5 fruit fly cellular contexts compared by ENCODE assay signal in the genomic region with DNA sequence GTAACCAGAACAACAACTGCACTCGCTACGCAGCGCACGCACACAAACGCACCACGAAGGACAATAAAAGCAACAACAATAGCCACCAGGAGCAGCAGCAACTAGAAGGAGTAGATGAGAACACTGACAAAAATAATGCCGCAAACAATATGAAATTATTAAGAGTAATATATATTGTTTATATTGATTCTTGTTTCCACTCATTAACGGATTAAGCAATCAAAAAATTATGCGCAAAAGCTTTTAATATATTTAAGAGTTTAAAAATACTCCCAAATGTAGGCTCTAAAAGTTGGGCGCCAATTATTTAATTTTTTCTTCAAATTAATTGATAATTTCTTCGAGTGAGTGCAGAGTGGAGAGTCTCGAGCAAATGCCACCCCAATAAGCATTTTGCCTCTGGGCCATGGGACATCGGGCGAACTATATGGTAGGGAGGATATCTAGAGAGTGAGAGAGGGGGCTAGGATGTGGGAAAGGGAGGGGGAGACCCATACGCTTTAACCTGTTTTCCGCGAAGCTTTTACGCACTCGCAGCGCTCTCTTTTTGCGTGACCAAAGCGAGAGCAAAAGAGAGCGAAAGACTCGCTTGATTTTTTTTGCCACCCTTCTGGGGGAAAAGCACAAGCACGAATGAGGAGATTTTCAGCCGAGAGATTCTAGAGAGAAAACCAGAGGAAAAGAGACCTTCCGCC.
TF ChIP-seq lines count a peak whose summit lies in the region.

Gene Rdh (plus strand): TSS at position 660 of the 695 bp plus-strand sequence.

- TF ChIP-seq CTCF in whole organism, embryonic (GFP tag; optimal IDR thresholded peaks at IDR 0.05; lab: Kevin White, UChicago), result peak; percentile 23

TF ChIP-seq in whole organism, adult, 20 proteins besides CTCF, POLR2A, EP300 and RAD21 (continues in another document):
- TF ChIP-seq cic (GFP tag; optimal IDR thresholded peaks at IDR 0.05; lab: Kevin White, UChicago), result peak; percentile 0
- peak; percentile 82 for TF ChIP-seq CG33017 (tag; optimal IDR thresholded peaks at IDR 0.05; lab: Kevin White, UChicago)
- TF ChIP-seq CG1620 (GFP tag; optimal IDR thresholded peaks at IDR 0.05; lab: Kevin White, UChicago), result no peak
- peak; percentile 40 for TF ChIP-seq pad (GFP tag; optimal IDR thresholded peaks at IDR 0.05; lab: Kevin White, UChicago)
- TF ChIP-seq CG12768 (GFP tag; optimal IDR thresholded peaks at IDR 0.05; lab: Kevin White, UChicago), result peak; percentile 88
- TF ChIP-seq Clk (GFP tag; optimal IDR thresholded peaks at IDR 0.05; lab: Kevin White, UChicago), result peak; percentile 85
- no peak for TF ChIP-seq Crg-1 (GFP tag; optimal IDR thresholded peaks at IDR 0.05; lab: Kevin White, UChicago)
- TF ChIP-seq Mnt (GFP tag; optimal IDR thresholded peaks at IDR 0.05; lab: Kevin White, UChicago), result no peak
- TF ChIP-seq Hr96 (GFP tag; optimal IDR thresholded peaks at IDR 0.05; lab: Kevin White, UChicago), result no peak
- TF ChIP-seq CG14711 (tag; optimal IDR thresholded peaks at IDR 0.05; lab: Kevin White, UChicago), result peak; percentile 35
- TF ChIP-seq CG7101 (tag; optimal IDR thresholded peaks at IDR 0.05; lab: Kevin White, UChicago), result peak; percentile 71
- TF ChIP-seq cnc (optimal IDR thresholded peaks at IDR 0.05; lab: Kevin White, UChicago), result no peak
- TF ChIP-seq ovo (GFP tag; optimal IDR thresholded peaks at IDR 0.05; lab: Kevin White, UChicago), result no peak
- peak; percentile 12 for TF ChIP-seq toe (GFP tag; optimal IDR thresholded peaks at IDR 0.05; lab: Kevin White, UChicago)
- peak; percentile 71 for TF ChIP-seq CG5204 (GFP tag; optimal IDR thresholded peaks at IDR 0.05; lab: Kevin White, UChicago)
- TF ChIP-seq kay (GFP tag; lab: Kevin White, UChicago; ENCODE audit: borderline replicate concordance), result no peak

TF ChIP-seq in whole organism, embryonic, 481 proteins besides CTCF, POLR2A, EP300 and RAD21 (continues in another document):
- TF ChIP-seq CG6254 (GFP tag; optimal IDR thresholded peaks at IDR 0.05; lab: Kevin White, UChicago) (peak; percentile 77), insv (GFP tag; optimal IDR thresholded peaks at IDR 0.05; lab: Kevin White, UChicago) (peak in 1 of 2 experiments; percentile 49), CG12659 (GFP tag; optimal IDR thresholded peaks at IDR 0.05; lab: Kevin White, UChicago) (peak; percentile 85), dati (GFP tag; IDR thresholded peaks at IDR 0.05; lab: Robert Waterston, UW) (no peak), sens (GFP tag; lab: Kevin White, UChicago) (peak; percentile 94), CG17359 (tag; optimal IDR thresholded peaks at IDR 0.05; lab: Kevin White, UChicago) (peak; percentile 79), Dip2 (GFP tag; IDR thresholded peaks at IDR 0.05; lab: Robert Waterston, UW) (no peak), CG17328 (GFP tag; IDR thresholded peaks at IDR 0.05; lab: Robert Waterston, UW) (peak; percentile 53), wek (GFP tag; optimal IDR thresholded peaks at IDR 0.05; lab: Kevin White, UChicago) (no peak), da (GFP tag; optimal IDR thresholded peaks at IDR 0.05; lab: Kevin White, UChicago) (no peak), TFAM (GFP tag; optimal IDR thresholded peaks at IDR 0.05; lab: Kevin White, UChicago) (no peak), shn (GFP tag; optimal IDR thresholded peaks at IDR 0.05; lab: Kevin White, UChicago) (no peak), CG13287 (GFP tag; IDR thresholded peaks at IDR 0.05; lab: Robert Waterston, UW; ENCODE audit: partially characterized antibody) (peak; percentile 24; the same call in 1 of the 2 replicates), CG1602 (GFP tag; optimal IDR thresholded peaks at IDR 0.05; lab: Kevin White, UChicago) (peak; percentile 66), ara (GFP tag; IDR thresholded peaks at IDR 0.05; lab: Robert Waterston, UW) (peak; percentile 72), Stat92E (GFP tag; optimal IDR thresholded peaks at IDR 0.05; lab: Kevin White, UChicago) (no peak), salm (tag; optimal IDR thresholded peaks at IDR 0.05; lab: Kevin White, UChicago) (peak; percentile 64)

TF ChIP-seq in whole organism, prepupa, 60 proteins besides CTCF, POLR2A, EP300 and RAD21 (continues in another document):
- TF ChIP-seq CG34406 (GFP tag; optimal IDR thresholded peaks at IDR 0.05; lab: Kevin White, UChicago), result peak; percentile 58
- peak; percentile 66 for TF ChIP-seq pdm3 (GFP tag; optimal IDR thresholded peaks at IDR 0.05; lab: Kevin White, UChicago)
- TF ChIP-seq CG8319 (GFP tag; optimal IDR thresholded peaks at IDR 0.05; lab: Kevin White, UChicago), result no peak
- no peak for TF ChIP-seq Sox14 (GFP tag; optimal IDR thresholded peaks at IDR 0.05; lab: Kevin White, UChicago)
- peak; percentile 36 for TF ChIP-seq CG11902 (GFP tag; optimal IDR thresholded peaks at IDR 0.05; lab: Kevin White, UChicago)
- no peak for TF ChIP-seq Eip75B (GFP tag; optimal IDR thresholded peaks at IDR 0.05; lab: Kevin White, UChicago)
- peak; percentile 61 for TF ChIP-seq Met (GFP tag; optimal IDR thresholded peaks at IDR 0.05; lab: Kevin White, UChicago)
- TF ChIP-seq acj6 (GFP tag; optimal IDR thresholded peaks at IDR 0.05; lab: Kevin White, UChicago), result peak; percentile 51
- no peak for TF ChIP-seq Gug (GFP tag; IDR thresholded peaks at IDR 0.05; lab: Robert Waterston, UW)
- TF ChIP-seq svp (GFP tag; lab: Kevin White, UChicago), result peak; percentile 67
- TF ChIP-seq CG8119 (GFP tag; IDR thresholded peaks at IDR 0.05; lab: Robert Waterston, UW), result peak; percentile 65
- TF ChIP-seq Blimp-1 (GFP tag; optimal IDR thresholded peaks at IDR 0.05; lab: Kevin White, UChicago), result no peak
- TF ChIP-seq CG6792 (GFP tag; optimal IDR thresholded peaks at IDR 0.05; lab: Kevin White, UChicago), result peak; percentile 48
- peak; percentile 85 for TF ChIP-seq Eip78C (GFP tag; lab: Kevin White, UChicago)
- peak; percentile 58 for TF ChIP-seq spab (GFP tag; optimal IDR thresholded peaks at IDR 0.05; lab: Kevin White, UChicago)
- TF ChIP-seq CG3919 (GFP tag; optimal IDR thresholded peaks at IDR 0.05; lab: Kevin White, UChicago), result peak; percentile 54
- peak; percentile 61 for TF ChIP-seq CG10631 (GFP tag; optimal IDR thresholded peaks at IDR 0.05; lab: Kevin White, UChicago)
- peak; percentile 45; the same call in 1 of the 2 replicates for TF ChIP-seq CG15336 (GFP tag; IDR thresholded peaks at IDR 0.05; lab: Robert Waterston, UW)

TF ChIP-seq in whole organism, pupa, 21 proteins besides CTCF, POLR2A, EP300 and RAD21:
- peak; percentile 39 for TF ChIP-seq Pif1A (GFP tag; optimal IDR thresholded peaks at IDR 0.05; lab: Kevin White, UChicago)
- peak; percentile 35 for TF ChIP-seq CG8301 (tag; optimal IDR thresholded peaks at IDR 0.05; lab: Kevin White, UChicago)
- TF ChIP-seq CG10348 (GFP tag; IDR thresholded peaks at IDR 0.05; lab: Robert Waterston, UW), result no peak
- peak; percentile 63 for TF ChIP-seq CG15710 (tag; optimal IDR thresholded peaks at IDR 0.05; lab: Kevin White, UChicago)
- no peak for TF ChIP-seq D1 (tag; optimal IDR thresholded peaks at IDR 0.05; lab: Kevin White, UChicago)
- no peak for TF ChIP-seq rn (GFP tag; IDR thresholded peaks at IDR 0.05; lab: Robert Waterston, UW)
- 0 out of 2 replicates have a peak, but pooled peaks have one; percentile 15 for TF ChIP-seq CG12605 (GFP tag; IDR thresholded peaks at IDR 0.05; lab: Robert Waterston, UW)
- TF ChIP-seq CG13204 (GFP tag; optimal IDR thresholded peaks at IDR 0.05; lab: Kevin White, UChicago), result no peak
- peak; percentile 63 for TF ChIP-seq CG14655 (GFP tag; optimal IDR thresholded peaks at IDR 0.05; lab: Kevin White, UChicago)
- no peak for TF ChIP-seq CG32121 (GFP tag; IDR thresholded peaks at IDR 0.05; lab: Robert Waterston, UW)
- peak; percentile 1 for TF ChIP-seq Pif1B (GFP tag; optimal IDR thresholded peaks at IDR 0.05; lab: Kevin White, UChicago)
- TF ChIP-seq EcR (GFP tag; optimal IDR thresholded peaks at IDR 0.05; lab: Kevin White, UChicago), result no peak
- TF ChIP-seq CG17806 (tag; optimal IDR thresholded peaks at IDR 0.05; lab: Kevin White, UChicago), result peak; percentile 60
- TF ChIP-seq CG9948 (tag; optimal IDR thresholded peaks at IDR 0.05; lab: Kevin White, UChicago), result peak; percentile 46
- TF ChIP-seq CG4496 (GFP tag; IDR thresholded peaks at IDR 0.05; lab: Robert Waterston, UW), result peak; percentile 37; the same call in 2 of the 3 replicates
- TF ChIP-seq CG8159 (tag; optimal IDR thresholded peaks at IDR 0.05; lab: Kevin White, UChicago), result peak; percentile 79
- peak; percentile 32 for TF ChIP-seq CG34367 (tag; optimal IDR thresholded peaks at IDR 0.05; lab: Kevin White, UChicago)
- TF ChIP-seq Snoo (tag; optimal IDR thresholded peaks at IDR 0.05; lab: Kevin White, UChicago), result no peak

TF ChIP-seq in whole organism, wandering third instar larva, 38 proteins besides CTCF, POLR2A, EP300 and RAD21 (continues in another document):
- no peak for TF ChIP-seq Hnf4 (GFP tag; optimal IDR thresholded peaks at IDR 0.05; lab: Kevin White, UChicago)
- TF ChIP-seq pan (optimal IDR thresholded peaks at IDR 0.05; lab: Kevin White, UChicago), result no peak
- no peak for TF ChIP-seq usp (GFP tag; optimal IDR thresholded peaks at IDR 0.05; lab: Kevin White, UChicago)
- no peak for TF ChIP-seq Jra (GFP tag; optimal IDR thresholded peaks at IDR 0.05; lab: Kevin White, UChicago)
- TF ChIP-seq Vsx2 (GFP tag; optimal IDR thresholded peaks at IDR 0.05; lab: Kevin White, UChicago; ENCODE audit: partially characterized antibody), result no peak
- peak; percentile 50 for TF ChIP-seq h (GFP tag; optimal IDR thresholded peaks at IDR 0.05; lab: Kevin White, UChicago)
- TF ChIP-seq dmrt93B (GFP tag; optimal IDR thresholded peaks at IDR 0.05; lab: Kevin White, UChicago), result peak; percentile 15
- TF ChIP-seq sage (GFP tag; optimal IDR thresholded peaks at IDR 0.05; lab: Kevin White, UChicago), result no peak
- no peak for TF ChIP-seq CG9705 (GFP tag; optimal IDR thresholded peaks at IDR 0.05; lab: Kevin White, UChicago)
- TF ChIP-seq woc (GFP tag; optimal IDR thresholded peaks at IDR 0.05; lab: Kevin White, UChicago), result no peak
- peak; percentile 54 for TF ChIP-seq rgr (GFP tag; optimal IDR thresholded peaks at IDR 0.05; lab: Kevin White, UChicago)
- TF ChIP-seq Hr83 (GFP tag; optimal IDR thresholded peaks at IDR 0.05; lab: Kevin White, UChicago; ENCODE audit: poor library complexity, severe bottlenecking), result no peak
- no peak for TF ChIP-seq N (GFP tag; optimal IDR thresholded peaks at IDR 0.05; lab: Kevin White, UChicago)
- TF ChIP-seq Hr78 (GFP tag; optimal IDR thresholded peaks at IDR 0.05; lab: Kevin White, UChicago), result no peak
- TF ChIP-seq lola (GFP tag; optimal IDR thresholded peaks at IDR 0.05; lab: Kevin White, UChicago), result no peak
- TF ChIP-seq HLH106 (tag; optimal IDR thresholded peaks at IDR 0.05; lab: Kevin White, UChicago), result peak; percentile 32
- TF ChIP-seq GATAd (GFP tag; optimal IDR thresholded peaks at IDR 0.05; lab: Kevin White, UChicago), result no peak
- TF ChIP-seq dsf (GFP tag; optimal IDR thresholded peaks at IDR 0.05; lab: Kevin White, UChicago; ENCODE audit: borderline replicate concordance), result no peak
- peak; percentile 68 for TF ChIP-seq OdsH (GFP tag; optimal IDR thresholded peaks at IDR 0.05; lab: Kevin White, UChicago)
- TF ChIP-seq Mio (GFP tag; optimal IDR thresholded peaks at IDR 0.05; lab: Kevin White, UChicago), result no peak
- TF ChIP-seq CrebA (GFP tag; optimal IDR thresholded peaks at IDR 0.05; lab: Kevin White, UChicago; ENCODE audit: borderline replicate concordance), result no peak
- TF ChIP-seq fru (GFP tag; optimal IDR thresholded peaks at IDR 0.05; lab: Kevin White, UChicago), result peak; percentile 51
